Fruit fly (Drosophila melanogaster): ENCODE results near the gene hwt.

Gene hwt

dm6 chrX:12539215-12539614, 29.0 kb downstream of the hwt start (continued):
- no peak for TF ChIP-seq nerfin-1 (tag; optimal IDR thresholded peaks at IDR 0.05)
- TF ChIP-seq Dip3 (GFP tag; optimal IDR thresholded peaks at IDR 0.05): no peak
- no peak for TF ChIP-seq pum (GFP tag; optimal IDR thresholded peaks at IDR 0.05)
- TF ChIP-seq CG1832 (GFP tag; optimal IDR thresholded peaks at IDR 0.05): no peak
- no peak for TF ChIP-seq otp (GFP tag; IDR thresholded peaks at IDR 0.05)
- TF ChIP-seq CG17802 (tag; optimal IDR thresholded peaks at IDR 0.05): no peak
- no peak for TF ChIP-seq Dp (GFP tag; optimal IDR thresholded peaks at IDR 0.05)
- TF ChIP-seq croc (GFP tag; conservative IDR thresholded peaks at IDR 0.05): no peak
- no peak for TF ChIP-seq Abd-B (GFP tag; optimal IDR thresholded peaks at IDR 0.05)
- TF ChIP-seq CG10543 (GFP tag; optimal IDR thresholded peaks at IDR 0.05): no peak
- peak; percentile 17; the same call in 1 of the 2 replicates for TF ChIP-seq sisA (GFP tag; IDR thresholded peaks at IDR 0.05)
- peak; percentile 22 for TF ChIP-seq CG15269 (tag; optimal IDR thresholded peaks at IDR 0.05)
- no peak for TF ChIP-seq Elba2 (GFP tag; optimal IDR thresholded peaks at IDR 0.05)
- TF ChIP-seq pan (optimal IDR thresholded peaks at IDR 0.05): no peak
- no peak for TF ChIP-seq pan (GFP tag; optimal IDR thresholded peaks at IDR 0.05 in 1 of 2, IDR thresholded peaks at IDR 0.05 in 1 of 2)
- no peak for TF ChIP-seq her (GFP tag; optimal IDR thresholded peaks at IDR 0.05)
- no peak for TF ChIP-seq CG4360 (GFP tag; IDR thresholded peaks at IDR 0.05)
- TF ChIP-seq Chrac-16 (GFP tag; optimal IDR thresholded peaks at IDR 0.05): no peak
- TF ChIP-seq fd102C (GFP tag; optimal IDR thresholded peaks at IDR 0.05): no peak
- TF ChIP-seq CG14860 (GFP tag; IDR thresholded peaks at IDR 0.05; ENCODE audit: partially characterized antibody): no peak
- TF ChIP-seq hb (GFP tag; IDR thresholded peaks at IDR 0.05; ENCODE audit: partially characterized antibody): no peak
- no peak for TF ChIP-seq CG18619 (GFP tag; optimal IDR thresholded peaks at IDR 0.05)
- TF ChIP-seq pzg (GFP tag; optimal IDR thresholded peaks at IDR 0.05): no peak
- TF ChIP-seq grau (tag; optimal IDR thresholded peaks at IDR 0.05): peak; percentile 39
- peak; percentile 49 for TF ChIP-seq CG1603 (tag; optimal IDR thresholded peaks at IDR 0.05)
- no peak for TF ChIP-seq dysf (GFP tag; IDR thresholded peaks at IDR 0.05)
- no peak for TF ChIP-seq amos (GFP tag; IDR thresholded peaks at IDR 0.05; ENCODE audit: partially characterized antibody)
- TF ChIP-seq CG10147 (GFP tag; optimal IDR thresholded peaks at IDR 0.05): no peak
- TF ChIP-seq ranshi (GFP tag; IDR thresholded peaks at IDR 0.05): peak; percentile 30; the same call in 1 of the 2 replicates
- no peak for TF ChIP-seq sens (GFP tag)
- TF ChIP-seq CG7987 (GFP tag; optimal IDR thresholded peaks at IDR 0.05): no peak
- TF ChIP-seq hbn (GFP tag; IDR thresholded peaks at IDR 0.05; ENCODE audit: partially characterized antibody): no peak
- no peak for TF ChIP-seq HLH4C (GFP tag; IDR thresholded peaks at IDR 0.05; ENCODE audit: partially characterized antibody)
- TF ChIP-seq Bgb (GFP tag; IDR thresholded peaks at IDR 0.05; ENCODE audit: partially characterized antibody): no peak
- peak; percentile 5 for TF ChIP-seq CG12155 (GFP tag; optimal IDR thresholded peaks at IDR 0.05)
- TF ChIP-seq esg (GFP tag; conservative IDR thresholded peaks at IDR 0.05): no peak
- no peak for TF ChIP-seq Hr78 (GFP tag; optimal IDR thresholded peaks at IDR 0.05)
- peak; percentile 53; the same call in 1 of the 3 replicates for TF ChIP-seq ci (GFP tag; IDR thresholded peaks at IDR 0.05)

dm6 chrX:12533560-12533959, 34.7 kb downstream of the hwt start:
- TF ChIP-seq Ets65A (GFP tag): peak; percentile 16
- 0 out of 3 replicates have a peak, but pooled peaks have one; percentile 21 for TF ChIP-seq row (GFP tag; IDR thresholded peaks at IDR 0.05)
- peak; percentile 11 for TF ChIP-seq CG7839 (tag; optimal IDR thresholded peaks at IDR 0.05)
- TF ChIP-seq lab (GFP tag; optimal IDR thresholded peaks at IDR 0.05): peak; percentile 16
- peak; percentile 13 for TF ChIP-seq dmrt99B (tag; optimal IDR thresholded peaks at IDR 0.05)
- TF ChIP-seq CG6689 (GFP tag; IDR thresholded peaks at IDR 0.05): 0 out of 2 replicates have a peak, but pooled peaks have one; percentile 9
- TF ChIP-seq Lpt (GFP tag; optimal IDR thresholded peaks at IDR 0.05): no peak
- peak; percentile 22 for TF ChIP-seq CG11504 (tag; optimal IDR thresholded peaks at IDR 0.05)
- peak; percentile 24 for TF ChIP-seq gem (tag; optimal IDR thresholded peaks at IDR 0.05)
- no peak for TF ChIP-seq CG17568 (GFP tag; optimal IDR thresholded peaks at IDR 0.05)
- TF ChIP-seq prd (optimal IDR thresholded peaks at IDR 0.05): no peak
- TF ChIP-seq prd (GFP tag; IDR thresholded peaks at IDR 0.05): 0 out of 3 replicates have a peak, but pooled peaks have one; percentile 15
- TF ChIP-seq Blimp-1 (GFP tag; optimal IDR thresholded peaks at IDR 0.05): peak; percentile 1
- TF ChIP-seq CG8089 (GFP tag; optimal IDR thresholded peaks at IDR 0.05): no peak
- TF ChIP-seq Sox102F (GFP tag; optimal IDR thresholded peaks at IDR 0.05): peak; percentile 14
